Fruit fly (Drosophila melanogaster) whole organism, prepupa: ENCODE results near the gene CG33648.
A peak's percentile ranks its signal among the peaks of the same experiment; 100 is the strongest.

ENCODE experiments used
- Blimp-1 ChIP-seq: fragments of 200-800 bp; sonication (Bioruptor generic); optimal IDR thresholded peaks from 3 replicates; lab custom pipeline; 2017; ENCODE audit warnings: missing biosample characterization, missing genetic modification characterization, mild to moderate bottlenecking, moderate library complexity, missing genetic modification reagents
- CG10669 ChIP-seq: fragments of 200-800 bp; sonication (Bioruptor generic); optimal IDR thresholded peaks from 3 replicates; lab custom pipeline; 2018; ENCODE audit warnings: missing biosample characterization, mild to moderate bottlenecking, missing genetic modification characterization, moderate library complexity
- CG1621 ChIP-seq: fragments of 200-800 bp; sonication (Bioruptor generic); optimal IDR thresholded peaks from 3 replicates; lab custom pipeline; 2018; ENCODE audit warnings: missing biosample characterization, mild to moderate bottlenecking, missing genetic modification characterization
- CG16779 ChIP-seq: fragments of 200-800 bp; sonication (Bioruptor generic); optimal IDR thresholded peaks from 3 replicates; lab custom pipeline; 2017; ENCODE audit warnings: missing biosample characterization, mild to moderate bottlenecking, missing genetic modification characterization
- CG31627 ChIP-seq: fragments of 200-800 bp; sonication (Bioruptor generic); optimal IDR thresholded peaks from 3 replicates; lab custom pipeline; 2016; ENCODE audit warnings: missing biosample characterization, missing genetic modification characterization
- CG32006 ChIP-seq: fragments of 200-800 bp; sonication (Bioruptor generic); optimal IDR thresholded peaks from 3 replicates; lab custom pipeline; 2017; ENCODE audit warnings: missing biosample characterization, mild to moderate bottlenecking, missing genetic modification characterization
- CG34406 ChIP-seq: fragments of 200-800 bp; sonication (Bioruptor generic); optimal IDR thresholded peaks from 3 replicates; lab custom pipeline; 2016; ENCODE audit warnings: missing biosample characterization, missing genetic modification characterization
- CG3919 ChIP-seq: fragments of 200-800 bp; sonication (Bioruptor generic); optimal IDR thresholded peaks from 3 replicates; lab custom pipeline; 2016; ENCODE audit warnings: missing biosample characterization, missing genetic modification characterization
- CG4318 ChIP-seq: fragments of 200-800 bp; sonication (Bioruptor generic); optimal IDR thresholded peaks from 3 replicates; lab custom pipeline; 2017; ENCODE audit warnings: missing biosample characterization, mild to moderate bottlenecking, missing genetic modification characterization
- CG6163 ChIP-seq: fragments of 200-800 bp; sonication (Bioruptor generic); IDR thresholded peaks from 3 replicates; pipeline ENCODE4 v1.3.6; 2022; ENCODE audit warnings: missing biosample characterization, missing genetic modification characterization
- CG6276 ChIP-seq: fragments of 200-800 bp; sonication (Bioruptor generic); optimal IDR thresholded peaks from 2 replicates; lab custom pipeline; 2017; ENCODE audit warnings: missing biosample characterization, mild to moderate bottlenecking, missing genetic modification characterization
- CG6792 ChIP-seq: fragments of 200-800 bp; sonication (Bioruptor generic); optimal IDR thresholded peaks from 3 replicates; lab custom pipeline; 2016; ENCODE audit warnings: missing biosample characterization, missing genetic modification characterization
- CG6808 ChIP-seq: fragments of 200-800 bp; sonication (Bioruptor generic); optimal IDR thresholded peaks from 3 replicates; lab custom pipeline; 2017; ENCODE audit warnings: missing biosample characterization, missing genetic modification characterization, mild to moderate bottlenecking, moderate library complexity, missing genetic modification reagents
- CG7368 ChIP-seq: fragments of 200-800 bp; sonication (Bioruptor generic); optimal IDR thresholded peaks from 3 replicates; lab custom pipeline; 2016; ENCODE audit warnings: missing biosample characterization, missing genetic modification characterization
- CG8119 ChIP-seq: fragments of 200-800 bp; sonication (Bioruptor generic); IDR thresholded peaks from 3 replicates; pipeline ENCODE4 v1.3.6; 2022; ENCODE audit warnings: missing biosample characterization, missing genetic modification characterization
- CG8319 ChIP-seq: fragments of 200-800 bp; sonication (Bioruptor generic); optimal IDR thresholded peaks from 3 replicates; lab custom pipeline; 2016; ENCODE audit warnings: missing biosample characterization, missing genetic modification characterization
- Eip75B ChIP-seq: fragments of 200-800 bp; sonication (Bioruptor generic); optimal IDR thresholded peaks from 3 replicates; lab custom pipeline; 2016; ENCODE audit warnings: missing biosample characterization, missing genetic modification characterization
- Eip78C ChIP-seq: fragments of 200-800 bp; sonication (Bioruptor generic); peaks from one replicate; lab custom pipeline; 2016; ENCODE audit warnings: missing biosample characterization, missing genetic modification characterization
- Eip93F ChIP-seq: fragments of 200-800 bp; sonication (Bioruptor generic); optimal IDR thresholded peaks from 2 replicates; lab custom pipeline; 2016; ENCODE audit warnings: missing biosample characterization, mild to moderate bottlenecking, missing genetic modification characterization
- Ets96B ChIP-seq: fragments of 200-800 bp; optimal IDR thresholded peaks from 2 replicates; lab custom pipeline; 2019; ENCODE audit warnings: missing biosample characterization, mild to moderate bottlenecking, missing genetic modification characterization, moderate library complexity
- Hr38 ChIP-seq: sonication (Bioruptor generic); optimal IDR thresholded peaks from 2 replicates; lab custom pipeline; 2016; ENCODE audit warnings: missing biosample characterization, missing genetic modification characterization
- Hr39 ChIP-seq: fragments of 200-800 bp; sonication (Bioruptor generic); optimal IDR thresholded peaks from 2 replicates; lab custom pipeline; 2016; ENCODE audit warnings: missing biosample characterization, missing genetic modification characterization
- Met ChIP-seq: fragments of 200-800 bp; sonication (Bioruptor generic); optimal IDR thresholded peaks from 3 replicates; lab custom pipeline; 2016; ENCODE audit warnings: missing biosample characterization, missing genetic modification characterization
- Smox ChIP-seq: fragments of 200-800 bp; sonication (Bioruptor generic); optimal IDR thresholded peaks from 3 replicates; lab custom pipeline; 2016; ENCODE audit warnings: missing biosample characterization, missing genetic modification characterization
- Sox102F ChIP-seq: fragments of 200-800 bp; sonication (Bioruptor generic); optimal IDR thresholded peaks from 2 replicates; lab custom pipeline; 2016; ENCODE audit warnings: missing biosample characterization, mild to moderate bottlenecking, missing genetic modification characterization
- Sox14 ChIP-seq: fragments of 200-800 bp; sonication (Bioruptor generic); optimal IDR thresholded peaks from 3 replicates; lab custom pipeline; 2016; ENCODE audit warnings: missing biosample characterization, missing genetic modification characterization
- Sox15 ChIP-seq: fragments of 200-800 bp; sonication (Bioruptor generic); optimal IDR thresholded peaks from 3 replicates; lab custom pipeline; 2016; ENCODE audit warnings: missing biosample characterization, missing genetic modification characterization
- achi ChIP-seq: fragments of 200-800 bp; sonication (Bioruptor generic); optimal IDR thresholded peaks from 3 replicates; lab custom pipeline; 2016; ENCODE audit warnings: missing biosample characterization, missing genetic modification characterization
- dac ChIP-seq: fragments of 200-800 bp; sonication (Bioruptor generic); optimal IDR thresholded peaks from 2 replicates; lab custom pipeline; 2017; ENCODE audit warnings: missing biosample characterization, mild to moderate bottlenecking, missing genetic modification characterization
- dsx ChIP-seq: fragments of 200-800 bp; optimal IDR thresholded peaks from 3 replicates; lab custom pipeline; 2019; ENCODE audit warnings: missing biosample characterization, mild to moderate bottlenecking, missing genetic modification characterization, moderate library complexity; ENCODE audit not compliant: poor library complexity, severe bottlenecking
- eg ChIP-seq: fragments of 200-800 bp; sonication (Bioruptor generic); IDR thresholded peaks from 3 replicates; pipeline ENCODE4 v1.3.6; 2022; ENCODE audit warnings: missing biosample characterization, missing genetic modification characterization
- esn ChIP-seq: fragments of 200-800 bp; sonication (Bioruptor generic); optimal IDR thresholded peaks from 2 replicates; lab custom pipeline; 2016; ENCODE audit warnings: missing biosample characterization, mild to moderate bottlenecking, missing genetic modification characterization, moderate library complexity
- fd59A ChIP-seq: fragments of 200-800 bp; sonication (Bioruptor generic); optimal IDR thresholded peaks from 2 replicates; lab custom pipeline; 2017; ENCODE audit warnings: missing biosample characterization, mild to moderate bottlenecking, missing genetic modification characterization, missing genetic modification reagents
- fd85E ChIP-seq: fragments of 200-800 bp; sonication (Bioruptor generic); optimal IDR thresholded peaks from 3 replicates; lab custom pipeline; 2016; ENCODE audit warnings: missing biosample characterization, missing genetic modification characterization
- fkh ChIP-seq: fragments of 200-800 bp; sonication (Bioruptor generic); optimal IDR thresholded peaks from 3 replicates; lab custom pipeline; 2017; ENCODE audit warnings: missing biosample characterization, mild to moderate bottlenecking, missing genetic modification characterization, moderate library complexity
- lz ChIP-seq: fragments of 200-800 bp; sonication (Bioruptor generic); optimal IDR thresholded peaks from 3 replicates; lab custom pipeline; 2016; ENCODE audit warnings: missing biosample characterization, missing genetic modification characterization
- net ChIP-seq: fragments of 200-800 bp; sonication (Bioruptor generic); optimal IDR thresholded peaks from 3 replicates; lab custom pipeline; 2016; ENCODE audit warnings: missing biosample characterization, missing genetic modification characterization
- salr ChIP-seq, 2 experiments: fragments of 200-800 bp; sonication (Bioruptor generic); optimal IDR thresholded peaks; 3 replicates each; lab custom pipeline; 2016 to 2018; ENCODE audit warnings: missing biosample characterization in 2 of 2, missing genetic modification characterization in 2 of 2, mild to moderate bottlenecking in 1 of 2
- spab ChIP-seq: fragments of 200-800 bp; sonication (Bioruptor generic); optimal IDR thresholded peaks from 2 replicates; lab custom pipeline; 2017; ENCODE audit warnings: missing biosample characterization, mild to moderate bottlenecking, missing genetic modification characterization, missing genetic modification reagents
- svp ChIP-seq: fragments of 200-800 bp; sonication (Bioruptor generic); peaks from one replicate; lab custom pipeline; 2016; ENCODE audit warnings: missing biosample characterization, missing genetic modification characterization
- vri ChIP-seq: fragments of 200-800 bp; sonication (Bioruptor generic); optimal IDR thresholded peaks from 3 replicates; lab custom pipeline; 2016; ENCODE audit warnings: missing biosample characterization, mild to moderate bottlenecking, missing genetic modification characterization

Gene CG33648

DNA sequence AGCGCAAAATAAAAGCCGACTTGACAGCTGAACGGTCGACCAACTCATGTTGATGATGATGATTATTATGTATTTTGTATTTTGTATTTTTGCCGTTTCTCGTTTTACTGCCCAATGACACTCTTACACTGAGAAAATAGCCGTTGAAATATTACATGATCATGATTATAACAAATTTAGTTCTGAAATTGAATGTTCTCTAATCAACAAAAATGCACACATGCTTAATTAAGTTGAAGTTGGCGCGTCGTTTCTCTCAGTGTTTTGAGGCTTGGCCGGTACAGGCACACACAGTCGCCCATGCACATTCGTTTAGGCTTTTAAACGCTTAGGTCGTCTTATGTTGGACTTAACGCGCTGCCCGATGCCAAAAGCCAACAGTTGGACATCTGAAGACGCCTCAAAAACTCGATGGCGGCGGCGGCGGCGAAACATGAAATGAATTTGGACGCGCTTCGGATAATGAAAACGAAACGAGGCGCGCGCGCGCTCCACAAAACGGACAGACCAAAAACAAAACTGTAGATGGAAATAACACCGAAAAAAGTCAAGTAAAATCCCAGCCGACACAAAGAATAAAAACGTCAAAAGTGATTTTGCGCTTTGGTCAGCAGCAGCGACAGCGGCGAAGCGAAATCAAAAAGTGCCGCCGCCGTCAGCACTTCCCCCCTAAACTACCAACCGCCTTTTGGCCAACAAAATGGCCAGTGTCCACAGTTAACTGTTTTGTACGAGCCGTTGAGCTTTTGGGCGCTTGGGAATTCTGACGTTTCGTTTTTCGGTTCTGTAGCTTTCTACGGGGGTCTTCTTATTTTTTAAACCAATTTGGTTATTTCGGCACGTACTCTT lies 21.3 kb upstream of the CG33648 start (continued):
- TF ChIP-seq fd85E (GFP tag; lab: Kevin White, UChicago) (peak; percentile 55), Sox102F (GFP tag; lab: Kevin White, UChicago) (peak; percentile 85), Hr39 (GFP tag; lab: Kevin White, UChicago) (peak; percentile 89), CG6276 (GFP tag; lab: Kevin White, UChicago) (peak; percentile 75), lz (GFP tag; lab: Kevin White, UChicago) (peak; percentile 86), Sox14 (GFP tag; lab: Kevin White, UChicago) (peak; percentile 82), CG3919 (GFP tag; lab: Kevin White, UChicago) (peak; percentile 90), Eip75B (GFP tag; lab: Kevin White, UChicago) (peak; percentile 86), dsx (GFP tag; lab: Kevin White, UChicago) (peak; percentile 62), eg (GFP tag; lab: Robert Waterston, UW) (peak; percentile 89), spab (GFP tag; lab: Kevin White, UChicago) (peak; percentile 74), fkh (no peak), CG1621 (tag; lab: Kevin White, UChicago) (peak; percentile 73), CG7368 (GFP tag; lab: Kevin White, UChicago) (peak; percentile 88), CG4318 (GFP tag; lab: Kevin White, UChicago) (peak; percentile 62), Eip93F (GFP tag; lab: Kevin White, UChicago) (peak; percentile 64), Hr38 (no peak), CG10669 (peak; percentile 79), net (peak; percentile 85), CG31627 (GFP tag; lab: Kevin White, UChicago) (peak; percentile 88), svp (GFP tag; lab: Kevin White, UChicago) (peak; percentile 93), CG32006 (peak; percentile 80), dac (GFP tag; lab: Kevin White, UChicago) (peak; percentile 41)

DNA sequence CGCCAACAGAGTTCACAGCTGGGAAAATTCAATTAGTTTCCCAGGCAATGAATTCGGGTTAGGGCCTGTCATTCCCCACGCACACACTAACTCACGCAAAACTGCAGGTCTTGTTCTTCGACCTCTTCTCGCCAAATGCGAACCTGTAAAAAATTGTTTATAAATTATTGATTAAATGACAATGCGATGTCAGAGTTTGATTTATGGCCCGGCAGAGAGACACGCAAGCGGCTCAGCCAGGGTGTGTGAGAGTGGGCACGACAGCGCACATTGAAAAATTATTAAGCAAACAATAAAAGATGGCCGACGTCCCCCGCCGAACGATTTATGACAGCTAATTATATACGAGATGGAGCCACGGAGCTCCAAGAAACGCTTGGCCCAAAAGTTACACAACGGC lies 20.5 kb upstream of the CG33648 start:
- TF ChIP-seq Sox15 (GFP tag; lab: Kevin White, UChicago) (no peak), svp (GFP tag; lab: Kevin White, UChicago) (peak; percentile 62), CG6792 (GFP tag; lab: Kevin White, UChicago) (no peak), Eip78C (peak; percentile 19)

DNA sequence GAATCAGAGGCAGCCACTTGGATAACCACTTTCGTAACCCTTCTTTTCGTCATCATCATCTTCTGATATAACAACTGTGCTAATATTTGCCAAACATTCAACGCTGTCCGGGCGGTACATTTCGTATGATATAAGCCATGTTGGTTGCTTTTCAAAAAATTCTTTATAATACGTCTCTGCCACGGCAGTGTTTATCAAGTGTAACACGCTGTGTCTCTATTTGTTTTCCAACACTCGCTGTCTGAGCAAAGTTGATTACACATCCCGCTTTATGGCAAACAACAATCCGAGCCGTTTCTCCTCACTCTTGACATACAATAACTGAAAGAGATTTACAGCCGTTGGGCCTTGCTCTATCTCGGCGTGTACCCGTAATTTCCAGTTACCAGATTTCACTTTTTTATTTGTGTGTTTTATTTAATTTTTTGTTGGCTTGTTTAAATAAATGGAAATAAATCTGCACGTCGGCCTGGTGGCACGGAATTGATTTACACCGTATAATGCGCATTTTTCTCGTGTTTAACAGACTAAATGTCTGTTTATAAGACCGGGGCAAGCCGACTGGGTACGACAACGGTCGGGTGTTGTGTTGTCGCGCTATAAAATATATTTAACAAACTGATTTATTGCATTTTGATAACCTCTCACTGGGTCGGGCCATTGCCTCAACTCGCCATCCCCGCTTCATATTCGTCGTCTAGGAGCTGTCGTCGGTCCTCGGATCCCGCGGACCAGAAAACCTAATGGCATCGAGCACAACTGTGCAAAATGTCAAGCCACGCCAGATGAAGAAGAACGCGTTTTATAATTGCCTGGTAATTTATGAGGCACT lies 18.9 kb upstream of the CG33648 start:
- TF ChIP-seq CG6163 (GFP tag; lab: Robert Waterston, UW) (peak; percentile 45; the same call in 2 of the 3 replicates), CG1621 (tag; lab: Kevin White, UChicago) (peak; percentile 40), fd85E (GFP tag; lab: Kevin White, UChicago) (peak; percentile 14), dsx (GFP tag; lab: Kevin White, UChicago) (no peak), Ets96B (tag; lab: Kevin White, UChicago) (no peak), CG32006 (peak; percentile 39), CG8319 (GFP tag; lab: Kevin White, UChicago) (peak; percentile 23), net (peak; percentile 68), fkh (peak; percentile 99), CG16779 (peak; percentile 5), svp (GFP tag; lab: Kevin White, UChicago) (peak; percentile 100), CG6276 (GFP tag; lab: Kevin White, UChicago) (no peak), fd59A (peak; percentile 35), Sox102F (GFP tag; lab: Kevin White, UChicago) (peak; percentile 50), Smox (GFP tag; lab: Kevin White, UChicago) (peak; percentile 52), achi (peak; percentile 62), esn (GFP tag; lab: Kevin White, UChicago) (peak; percentile 69), salr (GFP tag; optimal IDR thresholded peaks at IDR 0.05; lab: Kevin White, UChicago) (peak; percentile 14 to 34), dac (GFP tag; lab: Kevin White, UChicago) (no peak), Sox14 (GFP tag; lab: Kevin White, UChicago) (peak; percentile 63), CG3919 (GFP tag; lab: Kevin White, UChicago) (peak; percentile 43), Blimp-1 (GFP tag; lab: Kevin White, UChicago) (peak; percentile 45), CG8119 (no peak), Eip75B (GFP tag; lab: Kevin White, UChicago) (peak; percentile 29), eg (GFP tag; lab: Robert Waterston, UW) (peak; percentile 54; the same call in 1 of the 3 replicates), Met (peak; percentile 51), CG6808 (GFP tag; lab: Kevin White, UChicago) (peak; percentile 14), CG34406 (GFP tag; lab: Kevin White, UChicago) (peak; percentile 61), vri (GFP tag; lab: Kevin White, UChicago) (peak; percentile 32)
